Worm (Caenorhabditis elegans) whole organism, mixed stage, embryonic: ENCODE measurements around the gene cct-5.

Source experiments
- elt-1 ChIP-seq: sonication (generic microtip); optimal IDR thresholded peaks from 2 replicates; lab custom pipeline; 2017; ENCODE audit warnings: missing genetic modification characterization, mild to moderate bottlenecking, missing compliant biosample characterization, antibody characterized with exemption, moderate library complexity, borderline replicate concordance; ENCODE audit not compliant: insufficient read depth
- flh-1 ChIP-seq: fragments of 200-800 bp; sonication (Bioruptor generic); optimal IDR thresholded peaks from 2 replicates; lab custom pipeline; 2018; ENCODE audit warnings: mild to moderate bottlenecking, missing genetic modification characterization, moderate library complexity, missing compliant biosample characterization
- lsy-2 ChIP-seq: fragments of 150-350 bp; optimal IDR thresholded peaks from 2 replicates; lab custom pipeline; 2014; ENCODE audit warnings: missing biosample characterization, missing genetic modification characterization
- mab-5 ChIP-seq: fragments of 150-350 bp; optimal IDR thresholded peaks from 2 replicates; lab custom pipeline; 2014; ENCODE audit warnings: missing biosample characterization, missing genetic modification characterization
- nhr-28 ChIP-seq: fragments of 150-350 bp; optimal IDR thresholded peaks from 2 replicates; lab custom pipeline; 2014; ENCODE audit warnings: missing biosample characterization, missing genetic modification characterization
- unc-120 ChIP-seq: sonication (generic microtip); optimal IDR thresholded peaks from 2 replicates; lab custom pipeline; 2017; ENCODE audit warnings: missing genetic modification characterization, missing compliant biosample characterization; ENCODE audit not compliant: poor library complexity, severe bottlenecking

- no peak for TF ChIP-seq mab-5 (tag; lab: Kevin White, UChicago)
- TF ChIP-seq lsy-2 (tag; lab: Kevin White, UChicago), result no peak
- no peak for TF ChIP-seq nhr-28 (tag; lab: Kevin White, UChicago)
- no peak for TF ChIP-seq elt-1 (tag; lab: Kevin White, UChicago)
- TF ChIP-seq flh-1 (GFP tag; lab: Kevin White, UChicago), result no peak
- no peak for TF ChIP-seq unc-120
Observed at ce11 chrIII:4468390-4468789, 39.5 kb downstream of the cct-5 start.
